Worm (Caenorhabditis elegans) whole organism, L4 larva: Measurements from ENCODE around the gene unc-96.

Source experiments
- F49E8.2 ChIP-seq: sonication (generic microtip); optimal IDR thresholded peaks from 2 replicates; lab custom pipeline; 2016; ENCODE audit warnings: missing compliant biosample characterization, mild to moderate bottlenecking, missing genetic modification characterization, borderline replicate concordance
- ZK546.5 ChIP-seq, 2 experiments: sonication (generic microtip); optimal IDR thresholded peaks; 2 replicates each; lab custom pipeline; 2017; ENCODE audit warnings: missing biosample characterization in 2 of 2, missing genetic modification characterization in 2 of 2
- daf-19 ChIP-seq: fragments of 200-800 bp; sonication (Bioruptor generic); conservative IDR thresholded peaks from 2 replicates; pipeline ENCODE4 v1.3.6; 2022; ENCODE audit warnings: missing genetic modification characterization, missing compliant biosample characterization
- lin-15B ChIP-seq: fragments of 150-350 bp; sonication (generic microtip); optimal IDR thresholded peaks from 3 replicates; lab custom pipeline; 2014; ENCODE audit warnings: missing biosample characterization, missing genetic modification characterization
- lin-39 ChIP-seq: fragments of 150-350 bp; optimal IDR thresholded peaks from 2 replicates; lab custom pipeline; 2014; ENCODE audit warnings: missing biosample characterization, missing genetic modification reagents, missing genetic modification characterization
- mdl-1 ChIP-seq, 2 experiments: fragments of 150-350 bp in 1 of 2; sonication (generic microtip) in 1 of 2; optimal IDR thresholded peaks; 2 replicates each; lab custom pipeline; 2014 to 2017; ENCODE audit warnings: missing biosample characterization in 2 of 2, missing genetic modification characterization in 2 of 2
- nhr-41 ChIP-seq: fragments of 200-800 bp; sonication (Bioruptor generic); IDR thresholded peaks from 2 replicates; pipeline ENCODE4 v1.3.6; 2022; ENCODE audit warnings: missing genetic modification reagents, missing genetic modification characterization, missing compliant biosample characterization
- pha-4 ChIP-seq, 2 experiments: fragments of 150-350 bp in 1 of 2; fragments of 200-800 bp in 1 of 2; sonication (Bioruptor generic) in 1 of 2; IDR thresholded peaks in 1 of 2; optimal IDR thresholded peaks in 1 of 2; 2 replicates each; pipeline versions ENCODE4 v1.3.6 to Lab custom; 2014 to 2022; ENCODE audit warnings: missing genetic modification characterization in 2 of 2, missing genetic modification reagents in 2 of 2, missing biosample characterization in 1 of 2, missing compliant biosample characterization in 1 of 2
- php-3 ChIP-seq: fragments of 200-800 bp; sonication (Bioruptor generic); IDR thresholded peaks from 2 replicates; pipeline ENCODE4 v1.3.6; 2022; ENCODE audit warnings: missing genetic modification reagents, missing genetic modification characterization, missing compliant biosample characterization
- unc-130 ChIP-seq: sonication (generic microtip); optimal IDR thresholded peaks from 2 replicates; lab custom pipeline; 2016; ENCODE audit warnings: missing genetic modification reagents, missing genetic modification characterization, missing compliant biosample characterization
- unc-39 ChIP-seq: sonication (generic microtip); optimal IDR thresholded peaks from 2 replicates; lab custom pipeline; 2017; ENCODE audit warnings: missing biosample characterization, missing genetic modification characterization
- zfp-3 ChIP-seq: fragments of 200-800 bp; sonication (Bioruptor generic); conservative IDR thresholded peaks from 2 replicates; pipeline ENCODE4 v1.3.6; 2022; ENCODE audit warnings: missing genetic modification reagents, missing genetic modification characterization, missing compliant biosample characterization

DNA sequence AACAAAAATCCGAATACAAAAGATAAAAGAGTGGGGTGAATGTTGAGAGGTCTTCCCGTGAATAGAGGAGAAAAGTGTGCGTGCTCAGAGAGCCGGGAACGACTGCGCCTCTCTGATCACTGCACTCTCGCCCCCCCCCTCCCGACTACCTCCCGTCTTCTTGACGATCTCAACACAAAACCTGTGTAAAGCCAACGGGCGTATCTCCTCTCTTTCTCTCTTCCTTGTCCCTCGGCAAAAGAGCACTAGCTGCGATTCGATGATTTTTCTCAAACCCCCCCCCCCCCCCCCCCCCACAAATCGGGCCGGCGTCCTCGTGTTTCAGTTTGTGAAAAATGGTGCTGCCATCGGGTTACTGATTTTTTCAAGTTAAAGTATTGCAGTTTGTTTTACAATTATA is 598 bp upstream of the unc-96 start:
- TF ChIP-seq zfp-3 (GFP tag; lab: Robert Waterston, UW) (no peak), pha-4 (GFP tag; IDR thresholded peaks at IDR 0.05; lab: Robert Waterston, UW) (no peak), pha-4 (tag; optimal IDR thresholded peaks at IDR 0.05; lab: Kevin White, UChicago) (no peak), lin-15B (tag; lab: Kevin White, UChicago) (no peak), lin-39 (tag; lab: Kevin White, UChicago) (no peak), nhr-41 (GFP tag; lab: Robert Waterston, UW) (no peak), unc-130 (GFP tag; lab: Kevin White, UChicago) (no peak), daf-19 (no peak), mdl-1 (tag; optimal IDR thresholded peaks at IDR 0.05; lab: Kevin White, UChicago) (no peak), ZK546.5 (tag; optimal IDR thresholded peaks at IDR 0.05; lab: Kevin White, UChicago) (no peak), unc-39 (tag; lab: Kevin White, UChicago) (no peak), F49E8.2 (tag; lab: Kevin White, UChicago) (no peak), php-3 (no peak)
